Fruit fly (Drosophila melanogaster) whole organism, wandering third instar larva: Measurements from ENCODE around the gene Hira.

Experiments used
- Abd-B ChIP-seq: fragments of >200 bp; optimal IDR thresholded peaks from 2 replicates; lab custom pipeline; 2017; ENCODE audit warnings: missing biosample characterization, missing genetic modification characterization
- CG32264 ChIP-seq: fragments of 200-800 bp; sonication (Bioruptor generic); optimal IDR thresholded peaks from 2 replicates; lab custom pipeline; 2016; ENCODE audit warnings: missing biosample characterization, missing genetic modification characterization
- Hr78 ChIP-seq: fragments of >200 bp; optimal IDR thresholded peaks from 2 replicates; lab custom pipeline; 2017; ENCODE audit warnings: missing biosample characterization, missing genetic modification characterization
- Myc ChIP-seq: fragments of >200 bp; optimal IDR thresholded peaks from 2 replicates; lab custom pipeline; 2017
- br ChIP-seq: fragments of 200-800 bp; sonication (Bioruptor generic); optimal IDR thresholded peaks from 2 replicates; lab custom pipeline; 2016; ENCODE audit warnings: missing biosample characterization, missing genetic modification characterization
- foxo ChIP-seq, 2 experiments: fragments of 200-800 bp; sonication (Bioruptor generic); optimal IDR thresholded peaks; 2 replicates in 1 of 2; 3 replicates in 1 of 2; lab custom pipeline; 2016 to 2017; ENCODE audit warnings: missing biosample characterization in 2 of 2, missing genetic modification characterization in 2 of 2
- fru ChIP-seq: fragments of 200-800 bp; sonication (Bioruptor generic); optimal IDR thresholded peaks from 3 replicates; lab custom pipeline; 2016; ENCODE audit warnings: missing biosample characterization, mild to moderate bottlenecking, missing genetic modification characterization
- h ChIP-seq: fragments of 200-800 bp; sonication (Bioruptor generic); optimal IDR thresholded peaks from 3 replicates; lab custom pipeline; 2016; ENCODE audit warnings: missing biosample characterization, mild to moderate bottlenecking, missing genetic modification characterization
- jim ChIP-seq: fragments of 175-275, 200-325 bp; sonication (Bioruptor generic); optimal IDR thresholded peaks from 2 replicates; lab custom pipeline; 2016; ENCODE audit warnings: missing biosample characterization, mild to moderate bottlenecking, missing genetic modification characterization
- pan ChIP-seq: fragments of >200 bp; optimal IDR thresholded peaks from 2 replicates; lab custom pipeline; 2017
- psq ChIP-seq: fragments of 200-800 bp; sonication (Bioruptor generic); optimal IDR thresholded peaks from 3 replicates; lab custom pipeline; 2017; ENCODE audit warnings: missing biosample characterization, mild to moderate bottlenecking, missing genetic modification characterization, moderate library complexity
- usp ChIP-seq: fragments of >200 bp; optimal IDR thresholded peaks from 2 replicates; lab custom pipeline; 2017; ENCODE audit warnings: missing biosample characterization, missing genetic modification characterization

DNA sequence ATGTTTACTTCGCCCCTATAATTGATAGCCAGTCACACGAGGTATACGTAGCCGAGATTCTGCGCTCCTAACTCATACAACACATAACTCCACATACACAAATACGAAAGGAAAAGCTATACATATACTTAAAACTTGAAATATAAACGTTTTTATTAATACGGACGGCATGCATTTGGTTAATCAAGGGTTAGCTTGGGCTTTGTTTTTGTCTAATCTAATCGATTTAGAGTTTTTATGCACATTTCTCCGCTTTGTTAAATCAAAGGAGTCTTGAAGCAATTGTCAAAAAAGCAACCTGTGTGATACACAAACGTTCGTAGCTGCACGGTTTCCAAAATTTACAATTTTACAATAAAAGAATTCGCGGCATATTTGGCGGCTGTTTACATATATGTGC is 14.7 kb downstream of the Hira start, which contains the start of gene Tom40:
- TF ChIP-seq psq (GFP tag; lab: Kevin White, UChicago), result no peak
- TF ChIP-seq pan (lab: Kevin White, UChicago), result no peak
- TF ChIP-seq usp (GFP tag; lab: Kevin White, UChicago), result no peak
- no peak for TF ChIP-seq br
- no peak for TF ChIP-seq CG32264 (GFP tag; lab: Kevin White, UChicago)
- TF ChIP-seq Myc (lab: Kevin White, UChicago), result no peak
- TF ChIP-seq jim (GFP tag; lab: Kevin White, UChicago), result no peak
- TF ChIP-seq h (GFP tag; lab: Kevin White, UChicago), result no peak
- TF ChIP-seq Hr78 (GFP tag; lab: Kevin White, UChicago), result no peak
- no peak for TF ChIP-seq foxo (GFP tag; optimal IDR thresholded peaks at IDR 0.05; lab: Kevin White, UChicago)
- no peak for TF ChIP-seq Abd-B
- TF ChIP-seq fru, result no peak
